Fruit fly (Drosophila melanogaster) whole organism, embryonic: ENCODE measurements around the gene dikar.

Experiments used
- CG10543 ChIP-seq: fragments of 200-800 bp; sonication (Bioruptor generic); optimal IDR thresholded peaks from 3 replicates; lab custom pipeline; 2017; ENCODE audit warnings: missing biosample characterization, mild to moderate bottlenecking, missing genetic modification characterization, moderate library complexity
- CG14667 ChIP-seq: fragments of 200-800 bp; sonication (Bioruptor generic); IDR thresholded peaks from 2 replicates; pipeline ENCODE4 v1.3.6; 2022; ENCODE audit warnings: missing biosample characterization, missing genetic modification characterization
- CG18599 ChIP-seq: fragments of 200-800 bp; sonication (Bioruptor generic); optimal IDR thresholded peaks from 3 replicates; lab custom pipeline; 2017; ENCODE audit warnings: missing biosample characterization, missing genetic modification characterization, mild to moderate bottlenecking, moderate library complexity, missing genetic modification reagents
- crp ChIP-seq, 2 experiments: fragments of 200-800 bp; sonication (Bioruptor generic); optimal IDR thresholded peaks; 2 replicates in 1 of 2; 3 replicates in 1 of 2; lab custom pipeline; 2017; ENCODE audit warnings: missing biosample characterization in 2 of 2, missing genetic modification characterization in 2 of 2, mild to moderate bottlenecking in 1 of 2, moderate library complexity in 1 of 2
- sim ChIP-seq: fragments of 200-800 bp; sonication (Bioruptor generic); IDR thresholded peaks from 2 replicates; pipeline ENCODE4 v1.3.6; 2022; ENCODE audit warnings: missing biosample characterization, missing genetic modification characterization

DNA sequence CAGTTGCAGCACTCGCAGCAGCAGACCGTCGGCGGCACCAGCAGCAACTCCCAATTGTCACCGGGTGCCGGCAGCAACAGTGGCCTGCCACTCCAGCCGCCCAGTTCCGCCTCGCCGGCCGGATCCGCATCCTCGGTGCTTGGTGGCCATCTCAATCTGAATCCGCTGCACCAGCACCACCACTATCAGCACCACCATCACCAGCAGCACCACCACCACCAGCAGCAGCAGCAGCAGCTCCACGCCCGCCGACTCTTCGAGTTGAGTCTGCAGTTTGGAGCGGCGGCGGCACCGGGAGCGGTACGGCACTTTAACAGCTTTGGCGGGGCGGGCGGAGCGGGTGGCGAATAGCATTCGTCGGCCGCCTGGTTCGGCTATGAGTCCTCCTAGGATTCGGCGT lies 49.7 kb upstream of the dikar start:
- TF ChIP-seq CG10543 (no peak), crp (GFP tag; optimal IDR thresholded peaks at IDR 0.05; lab: Kevin White, UChicago) (no peak), CG18599 (GFP tag; lab: Kevin White, UChicago) (no peak), sim (GFP tag; lab: Robert Waterston, UW) (no peak), CG14667 (GFP tag; lab: Robert Waterston, UW) (no peak)
